Fruit fly (Drosophila melanogaster) whole organism, embryonic: Measurements from ENCODE around the gene CG7275.

Experiments used
- Atf-2 ChIP-seq: fragments of 200-800 bp; sonication (Bioruptor generic); optimal IDR thresholded peaks from 2 replicates; lab custom pipeline; 2016; ENCODE audit warnings: missing biosample characterization, missing genetic modification characterization
- B-H2 ChIP-seq: fragments of 200-800 bp; sonication (Bioruptor generic); optimal IDR thresholded peaks from 2 replicates; lab custom pipeline; 2018; ENCODE audit warnings: missing biosample characterization, mild to moderate bottlenecking, missing genetic modification characterization
- CG11093 ChIP-seq: fragments of 200-800 bp; sonication (Bioruptor generic); IDR thresholded peaks from 3 replicates; pipeline ENCODE4 v1.3.6; 2022; ENCODE audit warnings: missing biosample characterization, missing genetic modification characterization
- CG11723 ChIP-seq: fragments of 200-800 bp; sonication (Bioruptor generic); optimal IDR thresholded peaks from 2 replicates; lab custom pipeline; 2017; ENCODE audit warnings: missing biosample characterization, mild to moderate bottlenecking, missing genetic modification characterization
- CG1233 ChIP-seq: fragments of 200-800 bp; sonication (Bioruptor generic); optimal IDR thresholded peaks from 4 replicates; lab custom pipeline; 2018; ENCODE audit warnings: missing biosample characterization, mild to moderate bottlenecking, missing genetic modification characterization
- CG12942 ChIP-seq: fragments of 200-800 bp; sonication (Bioruptor generic); optimal IDR thresholded peaks from 3 replicates; lab custom pipeline; 2016; ENCODE audit warnings: missing biosample characterization, missing genetic modification characterization
- CG13424 ChIP-seq: fragments of 200-800 bp; sonication (Bioruptor generic); optimal IDR thresholded peaks from 2 replicates; lab custom pipeline; 2019; ENCODE audit warnings: missing biosample characterization, mild to moderate bottlenecking, missing genetic modification characterization, moderate library complexity
- CG17802 ChIP-seq: fragments of 200-800 bp; sonication (Bioruptor generic); optimal IDR thresholded peaks from 2 replicates; lab custom pipeline; 2018; ENCODE audit warnings: missing biosample characterization, mild to moderate bottlenecking, missing genetic modification characterization, moderate library complexity
- CG18619 ChIP-seq: fragments of 200-800 bp; sonication (Bioruptor generic); optimal IDR thresholded peaks from 3 replicates; lab custom pipeline; 2017; ENCODE audit warnings: missing biosample characterization, mild to moderate bottlenecking, missing genetic modification characterization
- CG2889 ChIP-seq: fragments of 200-800 bp; sonication (Bioruptor generic); IDR thresholded peaks from 3 replicates; pipeline ENCODE4 v1.3.6; 2022; ENCODE audit warnings: missing biosample characterization, missing genetic modification characterization
- CG30020 ChIP-seq: fragments of 200-800 bp; optimal IDR thresholded peaks from 2 replicates; lab custom pipeline; 2019; ENCODE audit warnings: missing biosample characterization, mild to moderate bottlenecking, missing genetic modification characterization, moderate library complexity
- CG32532 ChIP-seq: fragments of 200-800 bp; sonication (Bioruptor generic); IDR thresholded peaks from 2 replicates; pipeline ENCODE4 v1.3.6; 2022; ENCODE audit warnings: missing biosample characterization, missing genetic modification characterization
- CG3995 ChIP-seq: fragments of 200-800 bp; sonication (Bioruptor generic); optimal IDR thresholded peaks from 3 replicates; lab custom pipeline; 2016; ENCODE audit warnings: missing biosample characterization, missing genetic modification characterization
- CG6689 ChIP-seq: fragments of 200-800 bp; sonication (Bioruptor generic); IDR thresholded peaks from 2 replicates; pipeline ENCODE4 v1.3.6; 2022; ENCODE audit warnings: missing biosample characterization, missing genetic modification characterization
- CG6791 ChIP-seq: fragments of 200-800 bp; sonication (Bioruptor generic); IDR thresholded peaks from 3 replicates; pipeline ENCODE4 v1.3.6; 2022; ENCODE audit warnings: missing biosample characterization, missing genetic modification characterization; ENCODE audit not compliant: partially characterized antibody
- CG6854 ChIP-seq: fragments of 200-800 bp; sonication (Bioruptor generic); optimal IDR thresholded peaks from 3 replicates; lab custom pipeline; 2017; ENCODE audit warnings: missing biosample characterization, mild to moderate bottlenecking, missing genetic modification characterization
- CG9609 ChIP-seq: fragments of 200-800 bp; sonication (Bioruptor generic); optimal IDR thresholded peaks from 3 replicates; lab custom pipeline; 2016; ENCODE audit warnings: missing biosample characterization, missing genetic modification characterization
- CG9727 ChIP-seq: fragments of 200-800 bp; sonication (Bioruptor generic); optimal IDR thresholded peaks from 3 replicates; lab custom pipeline; 2017; ENCODE audit warnings: missing biosample characterization, mild to moderate bottlenecking, missing genetic modification characterization
- CG9817 ChIP-seq: fragments of 200-800 bp; sonication (Bioruptor generic); optimal IDR thresholded peaks from 2 replicates; lab custom pipeline; 2018; ENCODE audit warnings: missing biosample characterization, mild to moderate bottlenecking, missing genetic modification characterization, moderate library complexity
- CG9932 ChIP-seq: fragments of 200-800 bp; sonication (Bioruptor generic); IDR thresholded peaks from 2 replicates; pipeline ENCODE4 v1.3.6; 2022; ENCODE audit warnings: missing biosample characterization, missing genetic modification characterization
- CTCF ChIP-seq: fragments of 200-800 bp; sonication (Bioruptor generic); optimal IDR thresholded peaks from 2 replicates; lab custom pipeline; 2017; ENCODE audit warnings: missing biosample characterization, mild to moderate bottlenecking, missing genetic modification characterization, moderate library complexity
- Chrac-16 ChIP-seq: fragments of 200-800 bp; sonication (Bioruptor generic); optimal IDR thresholded peaks from 3 replicates; lab custom pipeline; 2016; ENCODE audit warnings: missing biosample characterization, missing genetic modification characterization
- D19B ChIP-seq: fragments of 200-800 bp; sonication (Bioruptor generic); optimal IDR thresholded peaks from 2 replicates; lab custom pipeline; 2017; ENCODE audit warnings: missing biosample characterization, mild to moderate bottlenecking, missing genetic modification characterization
- Dip2 ChIP-seq: fragments of 200-800 bp; sonication (Bioruptor generic); IDR thresholded peaks from 2 replicates; pipeline ENCODE4 v1.3.6; 2022; ENCODE audit warnings: missing biosample characterization, missing genetic modification characterization
- Dll ChIP-seq: fragments of 200-800 bp; sonication (Bioruptor generic); IDR thresholded peaks from 4 replicates; pipeline ENCODE4 v1.3.6; 2022; ENCODE audit warnings: missing biosample characterization, missing genetic modification characterization; ENCODE audit not compliant: partially characterized antibody
- Doc2 ChIP-seq: fragments of 200-800 bp; sonication (Bioruptor generic); IDR thresholded peaks from 2 replicates; pipeline ENCODE4 v1.3.6; 2022; ENCODE audit warnings: missing biosample characterization, missing genetic modification characterization
- Doc3 ChIP-seq: fragments of 200-800 bp; sonication (Bioruptor generic); IDR thresholded peaks from 3 replicates; pipeline ENCODE4 v1.3.6; 2022; ENCODE audit warnings: missing biosample characterization, missing genetic modification characterization; ENCODE audit not compliant: partially characterized antibody
- Dp ChIP-seq: fragments of 200-800 bp; sonication (Bioruptor generic); optimal IDR thresholded peaks from 2 replicates; lab custom pipeline; 2018; ENCODE audit warnings: missing biosample characterization, mild to moderate bottlenecking, missing genetic modification characterization, moderate library complexity
- Fer2 ChIP-seq: fragments of 200-800 bp; sonication (Bioruptor generic); optimal IDR thresholded peaks from 2 replicates; lab custom pipeline; 2018; ENCODE audit warnings: missing biosample characterization, mild to moderate bottlenecking, missing genetic modification characterization, moderate library complexity
- Hsf ChIP-seq: fragments of 200-800 bp; sonication (Bioruptor generic); optimal IDR thresholded peaks from 3 replicates; lab custom pipeline; 2016; ENCODE audit warnings: missing biosample characterization, missing genetic modification characterization
- Mrtf ChIP-seq: fragments of 200-800 bp; sonication (Bioruptor generic); IDR thresholded peaks from 3 replicates; pipeline ENCODE4 v1.3.6; 2022; ENCODE audit warnings: missing biosample characterization, missing genetic modification characterization
- NK7.1 ChIP-seq: fragments of 200-800 bp; sonication (Bioruptor generic); optimal IDR thresholded peaks from 3 replicates; lab custom pipeline; 2016; ENCODE audit warnings: missing biosample characterization, missing genetic modification characterization
- Six4 ChIP-seq: fragments of 200-800 bp; sonication (Bioruptor generic); optimal IDR thresholded peaks from 2 replicates; lab custom pipeline; 2016; ENCODE audit warnings: missing biosample characterization, missing genetic modification characterization
- Sox102F ChIP-seq: fragments of 200-800 bp; sonication (Bioruptor generic); optimal IDR thresholded peaks from 2 replicates; lab custom pipeline; 2018; ENCODE audit warnings: missing biosample characterization, mild to moderate bottlenecking, missing genetic modification characterization, moderate library complexity
- YL-1 ChIP-seq: fragments of 200-800 bp; sonication (Bioruptor generic); optimal IDR thresholded peaks from 3 replicates; lab custom pipeline; 2017; ENCODE audit warnings: missing biosample characterization, mild to moderate bottlenecking, missing genetic modification characterization
- aop ChIP-seq: fragments of 200-800 bp; sonication (Bioruptor generic); IDR thresholded peaks from 2 replicates; pipeline ENCODE4 v1.3.6; 2022; ENCODE audit warnings: missing biosample characterization, missing genetic modification characterization
- ci ChIP-seq: fragments of 200-800 bp; sonication (Bioruptor generic); IDR thresholded peaks from 3 replicates; pipeline ENCODE4 v1.3.6; 2022; ENCODE audit warnings: missing biosample characterization, missing genetic modification characterization
- cwo ChIP-seq: fragments of 200-800 bp; sonication (Bioruptor generic); optimal IDR thresholded peaks from 3 replicates; lab custom pipeline; 2017; ENCODE audit warnings: missing biosample characterization, missing genetic modification characterization, mild to moderate bottlenecking, moderate library complexity, missing genetic modification reagents
- dan ChIP-seq: fragments of 200-800 bp; sonication (Bioruptor generic); IDR thresholded peaks from 2 replicates; pipeline ENCODE4 v1.3.6; 2022; ENCODE audit warnings: missing biosample characterization, missing genetic modification characterization
- hth ChIP-seq: fragments of >200 bp; optimal IDR thresholded peaks from 2 replicates; lab custom pipeline; 2017; ENCODE audit warnings: inconsistent platforms
- insv ChIP-seq, 2 experiments: fragments of 200-800 bp; sonication (Bioruptor generic); optimal IDR thresholded peaks; 3 replicates each; lab custom pipeline; 2016 to 2018; ENCODE audit warnings: missing biosample characterization in 2 of 2, missing genetic modification characterization in 2 of 2
- lola ChIP-seq, 3 experiments: fragments of >200 bp in 2 of 3; fragments of 200-800 bp in 1 of 3; sonication (Bioruptor generic) in 1 of 3; optimal IDR thresholded peaks; 2 replicates each; lab custom pipeline; 2017 to 2019; ENCODE audit warnings: missing biosample characterization in 3 of 3, missing genetic modification characterization in 3 of 3, mild to moderate bottlenecking in 1 of 3, moderate library complexity in 1 of 3
- pfk ChIP-seq: fragments of 200-800 bp; sonication (Bioruptor generic); optimal IDR thresholded peaks from 2 replicates; lab custom pipeline; 2018; ENCODE audit warnings: missing biosample characterization, mild to moderate bottlenecking, missing genetic modification characterization, moderate library complexity
- phol ChIP-seq: fragments of 200-800 bp; sonication (Bioruptor generic); optimal IDR thresholded peaks from 3 replicates; lab custom pipeline; 2018; ENCODE audit warnings: missing biosample characterization, mild to moderate bottlenecking, missing genetic modification characterization, moderate library complexity
- prd ChIP-seq, 3 experiments: fragments of >200 bp in 2 of 3; fragments of 200-800 bp in 1 of 3; sonication (Bioruptor generic) in 1 of 3; optimal IDR thresholded peaks in 2 of 3; IDR thresholded peaks in 1 of 3; 2 replicates in 2 of 3; 3 replicates in 1 of 3; pipeline versions ENCODE4 v1.3.6 to Lab custom; 2017 to 2022; ENCODE audit warnings: missing biosample characterization in 1 of 3, missing genetic modification characterization in 1 of 3
- sd ChIP-seq: fragments of 200-800 bp; sonication (Bioruptor generic); optimal IDR thresholded peaks from 3 replicates; lab custom pipeline; 2018; ENCODE audit warnings: missing biosample characterization, mild to moderate bottlenecking, missing genetic modification characterization, moderate library complexity
- sim ChIP-seq: fragments of 200-800 bp; sonication (Bioruptor generic); IDR thresholded peaks from 2 replicates; pipeline ENCODE4 v1.3.6; 2022; ENCODE audit warnings: missing biosample characterization, missing genetic modification characterization
- sna ChIP-seq: fragments of 200-800 bp; sonication (Bioruptor generic); IDR thresholded peaks from 2 replicates; pipeline ENCODE4 v1.3.6; 2022; ENCODE audit warnings: missing biosample characterization, missing genetic modification characterization; ENCODE audit not compliant: partially characterized antibody
- ssp ChIP-seq: fragments of 200-800 bp; sonication (Bioruptor generic); IDR thresholded peaks from 2 replicates; pipeline ENCODE4 v1.3.6; 2022; ENCODE audit warnings: missing biosample characterization, missing genetic modification characterization
- zen ChIP-seq: fragments of 200-800 bp; sonication (Bioruptor generic); optimal IDR thresholded peaks from 3 replicates; lab custom pipeline; 2018; ENCODE audit warnings: missing biosample characterization, mild to moderate bottlenecking, missing genetic modification characterization, moderate library complexity

CG7275 gene

dm6 chr3L:15532368-15533030 is 33.7 kb downstream of the CG7275 start (continued):
- TF ChIP-seq CG6689 (GFP tag; lab: Robert Waterston, UW), result peak; percentile 34; the same call in 1 of the 2 replicates
- TF ChIP-seq CTCF, result no peak
- no peak for TF ChIP-seq CG6791 (GFP tag; lab: Robert Waterston, UW)
- TF ChIP-seq CG3995, result no peak
- TF ChIP-seq zen, result no peak
- TF ChIP-seq CG9932 (GFP tag; lab: Robert Waterston, UW), result peak; percentile 55
- TF ChIP-seq CG11093 (GFP tag; lab: Robert Waterston, UW), result no peak
- no peak for TF ChIP-seq ssp (GFP tag; lab: Robert Waterston, UW)
- no peak for TF ChIP-seq YL-1 (GFP tag; lab: Kevin White, UChicago)
- no peak for TF ChIP-seq NK7.1 (GFP tag; lab: Kevin White, UChicago)
- TF ChIP-seq CG12942 (GFP tag; lab: Kevin White, UChicago), result no peak
- TF ChIP-seq sna (GFP tag; lab: Robert Waterston, UW), result no peak
- TF ChIP-seq ci (GFP tag; lab: Robert Waterston, UW), result peak; percentile 54; the same call in 2 of the 3 replicates
- no peak for TF ChIP-seq D19B (GFP tag; lab: Kevin White, UChicago)
- TF ChIP-seq sd (tag; lab: Kevin White, UChicago), result peak; percentile 18
- no peak for TF ChIP-seq Dp
- no peak for TF ChIP-seq CG13424 (tag; lab: Kevin White, UChicago)
- no peak for TF ChIP-seq prd (optimal IDR thresholded peaks at IDR 0.05; lab: Kevin White, UChicago)
- peak; percentile 70 for TF ChIP-seq prd (GFP tag; IDR thresholded peaks at IDR 0.05; lab: Robert Waterston, UW)
- TF ChIP-seq Doc2 (GFP tag; lab: Robert Waterston, UW), result no peak
- no peak for TF ChIP-seq insv (GFP tag; optimal IDR thresholded peaks at IDR 0.05; lab: Kevin White, UChicago)
- no peak for TF ChIP-seq CG9609
- TF ChIP-seq Hsf (GFP tag; lab: Kevin White, UChicago), result peak; percentile 2
- peak; percentile 74 for TF ChIP-seq phol (tag; lab: Kevin White, UChicago)
- no peak for TF ChIP-seq CG2889 (GFP tag; lab: Robert Waterston, UW)
- peak; percentile 20 for TF ChIP-seq CG9817 (tag; lab: Kevin White, UChicago)
- peak; percentile 68 for TF ChIP-seq CG9727
- TF ChIP-seq CG18619 (GFP tag; lab: Kevin White, UChicago), result no peak
- peak; percentile 26 for TF ChIP-seq Sox102F (GFP tag; lab: Kevin White, UChicago)
- peak; percentile 16 for TF ChIP-seq Atf-2 (GFP tag; lab: Kevin White, UChicago)
- no peak for TF ChIP-seq CG17802 (tag; lab: Kevin White, UChicago)
- TF ChIP-seq Mrtf, result no peak
- TF ChIP-seq hth (lab: Kevin White, UChicago), result no peak
- peak; percentile 29; the same call in 1 of the 2 replicates for TF ChIP-seq sim (GFP tag; lab: Robert Waterston, UW)
- TF ChIP-seq lola (GFP tag; optimal IDR thresholded peaks at IDR 0.05; lab: Kevin White, UChicago), result peak in 1 of 3 experiments; percentile 42
- no peak for TF ChIP-seq CG30020 (tag; lab: Kevin White, UChicago)
- no peak for TF ChIP-seq B-H2 (GFP tag; lab: Kevin White, UChicago)
- peak; percentile 44 for TF ChIP-seq Six4 (GFP tag; lab: Kevin White, UChicago)
- no peak for TF ChIP-seq dan (GFP tag; lab: Robert Waterston, UW)
- TF ChIP-seq CG6854 (GFP tag; lab: Kevin White, UChicago), result no peak
- TF ChIP-seq Fer2 (tag; lab: Kevin White, UChicago), result no peak
- peak; percentile 19 for TF ChIP-seq CG1233 (GFP tag; lab: Kevin White, UChicago)
- no peak for TF ChIP-seq Doc3 (GFP tag; lab: Robert Waterston, UW)
- peak; percentile 34 for TF ChIP-seq cwo (GFP tag; lab: Kevin White, UChicago)
- no peak for TF ChIP-seq CG11723 (GFP tag; lab: Kevin White, UChicago)
- TF ChIP-seq pfk (GFP tag; lab: Kevin White, UChicago), result no peak
- TF ChIP-seq aop (GFP tag; lab: Robert Waterston, UW), result no peak
- peak; percentile 58 for TF ChIP-seq CG32532 (GFP tag; lab: Robert Waterston, UW)
- TF ChIP-seq Dip2, result no peak
- peak; percentile 1 for TF ChIP-seq Chrac-16 (GFP tag; lab: Kevin White, UChicago)
- no peak for TF ChIP-seq Dll (GFP tag; lab: Robert Waterston, UW)
